Worm (Caenorhabditis elegans) whole organism, L1 larva: ENCODE data around the gene coa-7.

ENCODE experiments used
- aha-1 ChIP-seq: fragments of 150-350 bp; optimal IDR thresholded peaks from 2 replicates; lab custom pipeline; 2014; ENCODE audit warnings: missing biosample characterization, missing genetic modification characterization
- alr-1 ChIP-seq: fragments of 200-800 bp; sonication (Bioruptor generic); optimal IDR thresholded peaks from 2 replicates; lab custom pipeline; 2018; ENCODE audit warnings: borderline replicate concordance, mild to moderate bottlenecking, missing genetic modification characterization, missing compliant biosample characterization
- ama-1 ChIP-seq: fragments of 150-350 bp; optimal IDR thresholded peaks from 2 replicates; lab custom pipeline; 2014
- ceh-63 ChIP-seq: fragments of 200-800 bp; sonication (Bioruptor generic); optimal IDR thresholded peaks from 2 replicates; lab custom pipeline; 2018; ENCODE audit warnings: mild to moderate bottlenecking, missing genetic modification characterization, missing compliant biosample characterization
- ceh-8 ChIP-seq: fragments of 200-800 bp; sonication (Bioruptor generic); optimal IDR thresholded peaks from 2 replicates; lab custom pipeline; 2018; ENCODE audit warnings: mild to moderate bottlenecking, missing genetic modification characterization, moderate library complexity, missing compliant biosample characterization
- ces-1 ChIP-seq: fragments of 150-350 bp; optimal IDR thresholded peaks from 2 replicates; lab custom pipeline; 2014; ENCODE audit warnings: missing biosample characterization, missing genetic modification reagents, missing genetic modification characterization
- dpl-1 ChIP-seq, 3 experiments: fragments of 150-350 bp in 2 of 3; sonication (generic microtip) in 1 of 3; optimal IDR thresholded peaks; 2 replicates each; lab custom pipeline; 2014 to 2017; ENCODE audit warnings: missing biosample characterization in 3 of 3, missing genetic modification characterization in 3 of 3, missing genetic modification reagents in 3 of 3
- dsc-1 ChIP-seq: sonication (generic microtip); optimal IDR thresholded peaks from 2 replicates; lab custom pipeline; 2016; ENCODE audit warnings: mild to moderate bottlenecking, missing genetic modification characterization, missing compliant biosample characterization
- efl-1 ChIP-seq, 4 experiments: fragments of 150-350 bp; optimal IDR thresholded peaks in 3 of 4; peaks in 1 of 4; 1 replicate in 1 of 4; 2 replicates in 3 of 4; lab custom pipeline; 2014; ENCODE audit warnings: missing biosample characterization in 2 of 4, missing genetic modification characterization in 2 of 4, missing genetic modification reagents in 2 of 4
- egl-13 ChIP-seq: sonication (generic microtip); optimal IDR thresholded peaks from 2 replicates; lab custom pipeline; 2016; ENCODE audit warnings: missing genotype, missing genetic modification reagents, missing genetic modification characterization, missing compliant biosample characterization
- egl-27 ChIP-seq, 2 experiments: fragments of 150-350 bp in 1 of 2; sonication (generic microtip); optimal IDR thresholded peaks; 3 replicates each; lab custom pipeline; 2017 to 2018; ENCODE audit warnings: missing biosample characterization in 2 of 2, missing genetic modification characterization in 2 of 2, missing genetic modification reagents in 2 of 2
- elt-2 ChIP-seq: sonication (generic microtip); optimal IDR thresholded peaks from 2 replicates; lab custom pipeline; 2016; ENCODE audit warnings: missing genetic modification characterization, mild to moderate bottlenecking, inconsistent platforms, missing compliant biosample characterization, missing genetic modification reagents
- elt-3 ChIP-seq, 6 experiments: fragments of 150-350 bp in 1 of 6; sonication (generic microtip); optimal IDR thresholded peaks; 2 replicates each; lab custom pipeline; 2017 to 2018; ENCODE audit warnings: missing biosample characterization in 6 of 6, missing genetic modification characterization in 6 of 6, inconsistent platforms in 1 of 6
- fkh-10 ChIP-seq: sonication (generic microtip); optimal IDR thresholded peaks from 2 replicates; lab custom pipeline; 2017; ENCODE audit warnings: missing biosample characterization, missing genetic modification reagents, missing genetic modification characterization
- fkh-4 ChIP-seq: sonication (generic microtip); optimal IDR thresholded peaks from 2 replicates; lab custom pipeline; 2016; ENCODE audit warnings: missing compliant biosample characterization, missing genetic modification characterization, borderline replicate concordance
- fkh-8 ChIP-seq: sonication (generic microtip); optimal IDR thresholded peaks from 2 replicates; lab custom pipeline; 2016; ENCODE audit warnings: mild to moderate bottlenecking, missing genetic modification characterization, missing compliant biosample characterization
- hlh-17 ChIP-seq: fragments of 200-800 bp; sonication (Bioruptor generic); optimal IDR thresholded peaks from 2 replicates; lab custom pipeline; 2018; ENCODE audit warnings: missing genetic modification characterization, mild to moderate bottlenecking, missing compliant biosample characterization, moderate library complexity, borderline replicate concordance
- hlh-4 ChIP-seq: sonication (generic microtip); optimal IDR thresholded peaks from 2 replicates; lab custom pipeline; 2016; ENCODE audit warnings: mild to moderate bottlenecking, missing genetic modification characterization, missing compliant biosample characterization
- hpl-2 ChIP-seq: fragments of 150-350 bp; optimal IDR thresholded peaks from 2 replicates; lab custom pipeline; 2014; ENCODE audit warnings: missing biosample characterization, missing genetic modification reagents, missing genetic modification characterization
- lin-13 ChIP-seq: fragments of 150-350 bp; optimal IDR thresholded peaks from 2 replicates; lab custom pipeline; 2014; ENCODE audit warnings: missing biosample characterization, missing genetic modification reagents, missing genetic modification characterization
- lin-14 ChIP-seq: fragments of 200-800 bp; sonication (Bioruptor generic); optimal IDR thresholded peaks from 2 replicates; lab custom pipeline; 2018; ENCODE audit warnings: mild to moderate bottlenecking, missing genetic modification characterization, moderate library complexity, missing compliant biosample characterization
- lin-39 ChIP-seq: fragments of 150-350 bp; optimal IDR thresholded peaks from 2 replicates; lab custom pipeline; 2014; ENCODE audit warnings: missing biosample characterization, missing genetic modification reagents, missing genetic modification characterization
- lir-3 ChIP-seq: sonication (generic microtip); optimal IDR thresholded peaks from 2 replicates; lab custom pipeline; 2016; ENCODE audit warnings: mild to moderate bottlenecking, missing genetic modification characterization, moderate library complexity, missing compliant biosample characterization; ENCODE audit not compliant: poor library complexity
- lsy-2 ChIP-seq, 2 experiments: fragments of 150-350 bp; optimal IDR thresholded peaks; 2 replicates each; lab custom pipeline; 2014; ENCODE audit warnings: missing biosample characterization in 2 of 2, missing genetic modification characterization in 2 of 2
- mab-9 ChIP-seq: fragments of 200-800 bp; sonication (Bioruptor generic); IDR thresholded peaks from 2 replicates; pipeline ENCODE4 v1.3.6; 2022; ENCODE audit warnings: missing genetic modification reagents, missing genetic modification characterization, missing compliant biosample characterization
- mdl-1 ChIP-seq, 2 experiments: fragments of 150-350 bp; optimal IDR thresholded peaks; 2 replicates each; lab custom pipeline; 2014 to 2017; ENCODE audit warnings: missing biosample characterization in 2 of 2, missing genetic modification characterization in 2 of 2, inconsistent platforms in 1 of 2
- mep-1 ChIP-seq: fragments of 150-350 bp; optimal IDR thresholded peaks from 2 replicates; lab custom pipeline; 2014; ENCODE audit warnings: missing biosample characterization, missing genetic modification characterization
- nhr-12 ChIP-seq: sonication (generic microtip); optimal IDR thresholded peaks from 2 replicates; lab custom pipeline; 2017; ENCODE audit warnings: missing biosample characterization, missing genetic modification characterization
- nhr-20 ChIP-seq: sonication (generic microtip); optimal IDR thresholded peaks from 2 replicates; lab custom pipeline; 2016; ENCODE audit warnings: mild to moderate bottlenecking, missing genetic modification characterization, missing compliant biosample characterization
- nhr-237 ChIP-seq: fragments of 150-350 bp; optimal IDR thresholded peaks from 2 replicates; lab custom pipeline; 2014; ENCODE audit warnings: missing biosample characterization, missing genetic modification characterization
- nhr-47 ChIP-seq: sonication (generic microtip); optimal IDR thresholded peaks from 2 replicates; lab custom pipeline; 2016; ENCODE audit warnings: mild to moderate bottlenecking, missing genetic modification characterization, moderate library complexity, missing compliant biosample characterization
- nhr-77 ChIP-seq: fragments of 150-350 bp; optimal IDR thresholded peaks from 2 replicates; lab custom pipeline; 2014; ENCODE audit warnings: missing biosample characterization, missing genetic modification characterization
- pax-3 ChIP-seq: fragments of 200-800 bp; sonication (Bioruptor generic); optimal IDR thresholded peaks from 2 replicates; lab custom pipeline; 2018; ENCODE audit warnings: mild to moderate bottlenecking, missing genetic modification characterization, moderate library complexity, missing compliant biosample characterization
- pqm-1 ChIP-seq: sonication (generic microtip); optimal IDR thresholded peaks from 3 replicates; lab custom pipeline; 2017; ENCODE audit warnings: missing biosample characterization, missing genetic modification characterization
- skn-1 ChIP-seq: fragments of 150-350 bp; optimal IDR thresholded peaks from 2 replicates; lab custom pipeline; 2014; ENCODE audit warnings: missing biosample characterization, missing genetic modification characterization
- snpc-4 ChIP-seq: fragments of 150-350 bp; optimal IDR thresholded peaks from 2 replicates; lab custom pipeline; 2014; ENCODE audit warnings: missing biosample characterization, missing genetic modification characterization
- snu-23 ChIP-seq: sonication (generic microtip); optimal IDR thresholded peaks from 2 replicates; lab custom pipeline; 2016; ENCODE audit warnings: missing genetic modification characterization, missing compliant biosample characterization
- sup-37 ChIP-seq: fragments of 200-800 bp; sonication (Bioruptor generic); optimal IDR thresholded peaks from 2 replicates; lab custom pipeline; 2018; ENCODE audit warnings: mild to moderate bottlenecking, missing genetic modification characterization, missing compliant biosample characterization
- swsn-7 ChIP-seq: sonication (generic microtip); optimal IDR thresholded peaks from 2 replicates; lab custom pipeline; 2016; ENCODE audit warnings: missing genetic modification characterization, missing compliant biosample characterization
- tlp-1 ChIP-seq: fragments of 150-350 bp; optimal IDR thresholded peaks from 2 replicates; lab custom pipeline; 2014; ENCODE audit warnings: missing biosample characterization, missing genetic modification characterization
- unc-130 ChIP-seq: fragments of 150-350 bp; optimal IDR thresholded peaks from 2 replicates; lab custom pipeline; 2017; ENCODE audit warnings: missing biosample characterization, missing genetic modification characterization, inconsistent platforms
- unc-30 ChIP-seq: sonication (generic microtip); optimal IDR thresholded peaks from 2 replicates; lab custom pipeline; 2017; ENCODE audit warnings: missing biosample characterization, missing genetic modification characterization
- unc-62 ChIP-seq: fragments of 150-350 bp; optimal IDR thresholded peaks from 2 replicates; lab custom pipeline; 2014; ENCODE audit warnings: missing biosample characterization, missing genetic modification reagents, missing genetic modification characterization
- unc-86 ChIP-seq: sonication (generic microtip); optimal IDR thresholded peaks from 2 replicates; lab custom pipeline; 2016; ENCODE audit warnings: missing genetic modification characterization, missing compliant biosample characterization
- vab-15 ChIP-seq: sonication (generic microtip); optimal IDR thresholded peaks from 2 replicates; lab custom pipeline; 2017; ENCODE audit warnings: missing genotype, mild to moderate bottlenecking, missing genetic modification characterization, missing compliant biosample characterization
- xbp-1 ChIP-seq: sonication (generic microtip); optimal IDR thresholded peaks from 2 replicates; lab custom pipeline; 2016; ENCODE audit warnings: missing genetic modification characterization, missing compliant biosample characterization
- zag-1 ChIP-seq: fragments of 150-350 bp; optimal IDR thresholded peaks from 2 replicates; lab custom pipeline; 2014; ENCODE audit warnings: missing biosample characterization, missing genetic modification characterization
- ztf-11 ChIP-seq, 2 experiments: sonication (generic microtip); optimal IDR thresholded peaks; 2 replicates each; lab custom pipeline; 2016 to 2017; ENCODE audit warnings: missing genetic modification characterization in 2 of 2, missing biosample characterization in 1 of 2, missing compliant biosample characterization in 1 of 2

Gene coa-7

DNA sequence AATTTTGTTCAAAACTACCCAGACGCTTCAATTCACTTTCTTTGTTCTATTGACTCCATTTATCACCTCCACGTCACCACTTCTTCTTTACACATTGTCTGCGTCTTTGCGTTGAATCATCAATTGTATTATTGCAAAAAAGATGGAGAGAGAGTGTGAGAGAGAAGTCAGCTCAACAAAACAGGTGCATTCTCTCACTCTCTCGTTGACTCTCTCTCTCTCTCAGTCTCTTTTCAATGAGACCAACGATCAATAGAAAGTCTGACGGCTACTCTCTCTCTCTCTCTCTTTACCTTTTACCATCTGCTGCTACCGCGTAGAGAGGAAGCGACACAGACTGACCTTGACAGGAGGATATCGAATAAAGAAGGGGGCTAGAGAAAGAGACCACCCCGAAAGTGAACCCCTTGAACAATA lies 15.2 kb downstream of the coa-7 start (continued):
- TF ChIP-seq alr-1 (tag; lab: Kevin White, UChicago) (no peak), mep-1 (tag; lab: Kevin White, UChicago) (peak; percentile 86), lsy-2 (tag; optimal IDR thresholded peaks at IDR 0.05; lab: Kevin White, UChicago) (peak; percentile 83 to 91), aha-1 (tag; lab: Kevin White, UChicago) (no peak), egl-27 (tag; optimal IDR thresholded peaks at IDR 0.05; lab: Kevin White, UChicago) (peak; percentile 88 to 97), nhr-20 (tag; lab: Kevin White, UChicago) (peak; percentile 96), snu-23 (peak; percentile 94), lin-13 (GFP tag; lab: Kevin White, UChicago) (peak; percentile 90), lin-14 (GFP tag; lab: Kevin White, UChicago) (peak; percentile 97), mab-9 (no peak), nhr-47 (tag; lab: Kevin White, UChicago) (peak; percentile 86), nhr-77 (tag; lab: Kevin White, UChicago) (peak; percentile 94), skn-1 (tag; lab: Kevin White, UChicago) (peak; percentile 63), vab-15 (peak; percentile 1), dsc-1 (tag; lab: Kevin White, UChicago) (peak; percentile 88), unc-62 (GFP tag; lab: Kevin White, UChicago) (no peak), fkh-10 (GFP tag; lab: Kevin White, UChicago) (peak; percentile 25), mdl-1 (tag; optimal IDR thresholded peaks at IDR 0.05; lab: Kevin White, UChicago) (peak in 1 of 2 experiments; percentile 89), lir-3 (peak; percentile 67), unc-30 (tag; lab: Kevin White, UChicago) (no peak), ceh-8 (peak; percentile 31), pqm-1 (tag; lab: Kevin White, UChicago) (no peak), elt-3 (tag; optimal IDR thresholded peaks at IDR 0.05; lab: Kevin White, UChicago) (peak in 5 of 6 experiments; percentile 21 to 92 (median 81)), ces-1 (GFP tag; lab: Kevin White, UChicago) (peak; percentile 55), pax-3 (tag; lab: Kevin White, UChicago) (peak; percentile 52), ama-1 (lab: Kevin White, UChicago) (peak; percentile 89), swsn-7 (tag; lab: Kevin White, UChicago) (peak; percentile 87), lin-39 (peak; percentile 65)

DNA sequence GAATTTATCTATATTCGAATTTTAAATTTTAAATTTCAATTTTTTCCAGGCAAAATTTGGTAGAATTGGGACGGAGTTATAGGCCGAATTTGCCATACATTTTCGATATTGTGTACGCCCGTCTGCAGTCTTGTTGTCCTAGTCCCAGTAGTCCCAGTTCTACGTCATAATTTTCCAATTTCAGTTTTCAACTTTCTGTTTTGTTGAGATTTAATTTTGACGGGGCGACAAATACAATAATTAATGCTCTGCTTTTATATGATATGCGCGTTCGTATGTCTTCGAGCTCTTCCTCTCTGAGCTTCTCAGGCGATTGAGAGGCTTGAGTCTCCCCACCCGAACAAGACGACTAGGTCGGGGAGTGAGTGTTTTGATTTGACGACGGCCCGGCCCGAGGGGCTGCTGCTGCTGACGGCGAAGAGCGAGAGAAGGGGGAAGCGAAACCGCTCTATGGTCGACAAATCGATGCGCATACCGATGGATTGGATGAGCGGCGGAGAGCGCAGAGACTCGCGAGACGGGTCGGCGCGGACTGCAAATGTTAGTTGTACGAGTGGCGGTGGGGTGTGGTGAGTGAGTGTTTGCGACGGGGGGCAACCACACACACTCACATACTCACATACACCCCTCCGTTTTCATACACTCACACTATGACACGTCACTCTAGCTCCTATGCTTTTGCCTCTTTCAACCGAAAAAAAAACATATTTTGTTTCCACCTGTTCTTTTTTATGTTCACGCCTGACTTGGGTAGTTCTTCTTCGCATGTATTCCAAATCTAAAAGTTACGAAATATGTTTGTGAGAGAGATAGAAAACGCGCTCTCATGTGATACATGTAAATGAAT lies 16.0 kb downstream of the coa-7 start:
- TF ChIP-seq hpl-2 (GFP tag; lab: Kevin White, UChicago) (no peak), unc-62 (GFP tag; lab: Kevin White, UChicago) (no peak), zag-1 (no peak), sup-37 (GFP tag; lab: Kevin White, UChicago) (peak; percentile 49), ama-1 (lab: Kevin White, UChicago) (peak; percentile 54), fkh-8 (tag; lab: Kevin White, UChicago) (peak; percentile 63), unc-86 (tag; lab: Kevin White, UChicago) (peak; percentile 63), tlp-1 (tag; lab: Kevin White, UChicago) (no peak), nhr-12 (no peak), xbp-1 (tag; lab: Kevin White, UChicago) (peak; percentile 98), ces-1 (GFP tag; lab: Kevin White, UChicago) (no peak), unc-130 (peak; percentile 64), nhr-47 (tag; lab: Kevin White, UChicago) (peak; percentile 78), hlh-4 (tag; lab: Kevin White, UChicago) (no peak), hlh-17 (no peak), ztf-11 (tag; optimal IDR thresholded peaks at IDR 0.05; lab: Kevin White, UChicago) (peak in 1 of 2 experiments; percentile 61), nhr-237 (no peak), ceh-63 (GFP tag; lab: Kevin White, UChicago) (no peak), nhr-20 (tag; lab: Kevin White, UChicago) (peak; percentile 81), elt-2 (tag; lab: Kevin White, UChicago) (no peak), snpc-4 (peak; percentile 33), efl-1 (optimal IDR thresholded peaks at IDR 0.05; lab: Kevin White, UChicago) (peak; percentile 48 to 54), efl-1 (GFP tag; optimal IDR thresholded peaks at IDR 0.05 in 1 of 2; lab: Kevin White, UChicago) (peak; percentile 56 to 91), unc-30 (tag; lab: Kevin White, UChicago) (no peak), lsy-2 (tag; optimal IDR thresholded peaks at IDR 0.05; lab: Kevin White, UChicago) (peak; percentile 63 to 74), fkh-4 (no peak), egl-13 (tag; lab: Kevin White, UChicago) (peak; percentile 63), dpl-1 (GFP tag; optimal IDR thresholded peaks at IDR 0.05; lab: Kevin White, UChicago) (peak; percentile 8 to 24 (median 12))
